Fruit fly (Drosophila melanogaster): ENCODE measurements around the gene CAH8.

CAH8 gene

DNA sequence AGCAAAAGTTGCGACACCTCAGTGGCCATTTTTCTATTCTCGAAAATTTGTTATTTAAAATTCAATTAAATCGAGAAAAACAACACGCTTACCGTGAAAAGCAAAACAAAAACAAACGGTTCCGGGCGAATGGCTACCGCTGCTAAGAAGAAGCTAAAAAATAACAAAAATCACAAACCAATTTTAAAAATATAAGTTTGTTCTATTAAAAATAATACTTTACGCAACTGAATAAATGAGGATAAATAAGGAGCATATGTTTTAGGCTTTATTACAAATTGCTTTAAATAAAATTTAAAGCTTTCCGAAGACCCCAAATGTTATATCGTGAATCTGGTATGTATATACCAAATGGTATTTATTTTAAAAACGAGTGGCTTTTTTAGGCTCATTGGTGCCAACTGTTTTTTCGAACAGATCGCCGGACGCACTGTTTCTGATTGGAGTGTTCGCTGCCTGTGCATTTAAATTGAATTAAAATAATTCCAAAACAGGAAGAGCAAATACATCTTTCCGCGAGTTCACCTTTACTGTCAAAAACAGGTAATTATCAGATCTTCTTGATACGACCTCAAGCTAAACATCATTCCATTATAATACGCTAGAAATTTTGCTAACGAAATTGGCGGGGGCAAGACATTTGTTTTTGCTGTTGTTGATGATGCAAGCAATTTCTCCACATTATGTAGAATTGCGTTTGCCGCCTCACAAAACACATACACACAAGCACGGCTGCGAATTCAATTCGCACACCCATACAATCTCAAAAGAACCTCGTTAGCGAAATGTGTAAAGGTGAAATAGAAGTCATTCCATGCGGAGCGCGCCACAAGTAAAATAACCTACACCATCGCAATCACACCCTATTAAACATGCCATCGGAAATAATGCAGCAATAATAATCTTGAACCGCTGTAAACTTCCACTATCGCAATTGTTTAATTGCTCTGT lies 22.1 kb downstream of the CAH8 start, which contains the start of the genes Polr3F and PyK (continued):
- no peak for TF ChIP-seq CG10209 (GFP tag; optimal IDR thresholded peaks at IDR 0.05)
- no peak for TF ChIP-seq CG33213 (GFP tag; optimal IDR thresholded peaks at IDR 0.05)
- no peak for TF ChIP-seq Taf1 (GFP tag; IDR thresholded peaks at IDR 0.05)
- no peak for TF ChIP-seq Awh (GFP tag; IDR thresholded peaks at IDR 0.05)
- no peak for TF ChIP-seq CG14667 (GFP tag; IDR thresholded peaks at IDR 0.05)
- peak; percentile 44 for TF ChIP-seq sug (tag; optimal IDR thresholded peaks at IDR 0.05)
- no peak for TF ChIP-seq dati (GFP tag; IDR thresholded peaks at IDR 0.05)
- TF ChIP-seq CG11085 (GFP tag; IDR thresholded peaks at IDR 0.05): no peak
- no peak for TF ChIP-seq Abd-B (GFP tag; optimal IDR thresholded peaks at IDR 0.05)
- TF ChIP-seq Sin3A (optimal IDR thresholded peaks at IDR 0.05): peak; percentile 18
- no peak for TF ChIP-seq CG10274 (GFP tag; optimal IDR thresholded peaks at IDR 0.05)
- no peak for TF ChIP-seq Adf1 (GFP tag; IDR thresholded peaks at IDR 0.05)
- peak; percentile 74 for TF ChIP-seq row (GFP tag; IDR thresholded peaks at IDR 0.05)
- no peak for TF ChIP-seq Gsc (GFP tag; IDR thresholded peaks at IDR 0.05)
- no peak for TF ChIP-seq gsb (GFP tag; IDR thresholded peaks at IDR 0.05)
- peak; percentile 60 for TF ChIP-seq pzg (GFP tag; optimal IDR thresholded peaks at IDR 0.05)
- no peak for TF ChIP-seq inv (GFP tag; IDR thresholded peaks at IDR 0.05; ENCODE audit: partially characterized antibody)
- TF ChIP-seq CG17912 (GFP tag; optimal IDR thresholded peaks at IDR 0.05): no peak
- TF ChIP-seq CG6791 (GFP tag; IDR thresholded peaks at IDR 0.05; ENCODE audit: partially characterized antibody): no peak
- TF ChIP-seq CG10654 (GFP tag; optimal IDR thresholded peaks at IDR 0.05): peak; percentile 5
- TF ChIP-seq Sox102F (GFP tag; optimal IDR thresholded peaks at IDR 0.05): peak; percentile 30
- TF ChIP-seq CG8765 (GFP tag; IDR thresholded peaks at IDR 0.05): no peak
- TF ChIP-seq Sox100B (GFP tag; optimal IDR thresholded peaks at IDR 0.05): peak; percentile 11
- TF ChIP-seq CHES-1-like (GFP tag; optimal IDR thresholded peaks at IDR 0.05): peak; percentile 44
- no peak for TF ChIP-seq fru (optimal IDR thresholded peaks at IDR 0.05)
- TF ChIP-seq D19A (tag; optimal IDR thresholded peaks at IDR 0.05): peak; percentile 7
- peak; percentile 13 for TF ChIP-seq gsb-n (tag; optimal IDR thresholded peaks at IDR 0.05)
- TF ChIP-seq dmrt11E (tag; optimal IDR thresholded peaks at IDR 0.05): no peak
- no peak for TF ChIP-seq dimm (GFP tag; IDR thresholded peaks at IDR 0.05)
- peak; percentile 55 for TF ChIP-seq stwl (tag; optimal IDR thresholded peaks at IDR 0.05)
- TF ChIP-seq Side (GFP tag; optimal IDR thresholded peaks at IDR 0.05): no peak
- no peak for TF ChIP-seq grn (GFP tag; optimal IDR thresholded peaks at IDR 0.05)
- no peak for TF ChIP-seq croc (GFP tag; conservative IDR thresholded peaks at IDR 0.05)
- no peak for TF ChIP-seq CG3726 (GFP tag; IDR thresholded peaks at IDR 0.05)
- TF ChIP-seq tgo (GFP tag; IDR thresholded peaks at IDR 0.05): no peak
- no peak for TF ChIP-seq CG15073 (GFP tag; optimal IDR thresholded peaks at IDR 0.05)
- TF ChIP-seq CG42726 (GFP tag; IDR thresholded peaks at IDR 0.05; ENCODE audit: partially characterized antibody): no peak
- peak; percentile 50; the same call in 1 of the 2 replicates for TF ChIP-seq CG31441 (GFP tag; IDR thresholded peaks at IDR 0.05)
- TF ChIP-seq HLH3B (GFP tag; IDR thresholded peaks at IDR 0.05): no peak
- no peak for TF ChIP-seq Ravus (GFP tag; IDR thresholded peaks at IDR 0.05)
- TF ChIP-seq zfh1 (GFP tag; IDR thresholded peaks at IDR 0.05): no peak
- TF ChIP-seq CG14441 (GFP tag; IDR thresholded peaks at IDR 0.05): peak; percentile 36; the same call in 1 of the 2 replicates
- TF ChIP-seq fd102C (GFP tag; optimal IDR thresholded peaks at IDR 0.05): no peak
- peak; percentile 20; the same call in 1 of the 2 replicates for TF ChIP-seq Xrp1 (GFP tag; IDR thresholded peaks at IDR 0.05)
- TF ChIP-seq CG7786 (GFP tag; optimal IDR thresholded peaks at IDR 0.05): no peak
- no peak for TF ChIP-seq CG1024 (GFP tag; IDR thresholded peaks at IDR 0.05)
- TF ChIP-seq dysf (GFP tag; IDR thresholded peaks at IDR 0.05): no peak
- no peak for TF ChIP-seq Tbp (GFP tag; optimal IDR thresholded peaks at IDR 0.05)
- no peak for TF ChIP-seq CG8359 (GFP tag; optimal IDR thresholded peaks at IDR 0.05; ENCODE audit: borderline replicate concordance)
- TF ChIP-seq ap (GFP tag; IDR thresholded peaks at IDR 0.05): no peak
- TF ChIP-seq CG32767 (GFP tag; IDR thresholded peaks at IDR 0.05): no peak

All from whole organism, embryonic.